Worm (Caenorhabditis elegans) whole organism, young adult: ENCODE results near the gene F29B9.1.

ENCODE experiments used
- B0019.2 ChIP-seq: fragments of 200-800 bp; sonication (Bioruptor generic); conservative IDR thresholded peaks from 2 replicates; pipeline ENCODE4 v1.3.6; 2022; ENCODE audit warnings: missing genetic modification reagents, missing genetic modification characterization, missing compliant biosample characterization
- D2030.7 ChIP-seq: fragments of 200-800 bp; sonication (Bioruptor generic); IDR thresholded peaks from 2 replicates; pipeline ENCODE4 v1.3.6; 2022; ENCODE audit warnings: missing genetic modification reagents, missing genetic modification characterization, missing compliant biosample characterization
- F22D6.2 ChIP-seq: sonication (generic microtip); optimal IDR thresholded peaks from 2 replicates; lab custom pipeline; 2016; ENCODE audit warnings: mild to moderate bottlenecking, missing genetic modification characterization, missing compliant biosample characterization
- K11D2.4 ChIP-seq: fragments of 200-800 bp; sonication (Bioruptor generic); IDR thresholded peaks from 2 replicates; pipeline ENCODE4 v1.3.6; 2022; ENCODE audit warnings: missing genetic modification reagents, missing genetic modification characterization, missing compliant biosample characterization
- T07F8.4 ChIP-seq: sonication (generic microtip); optimal IDR thresholded peaks from 2 replicates; lab custom pipeline; 2016; ENCODE audit warnings: mild to moderate bottlenecking, missing genetic modification characterization, moderate library complexity, missing compliant biosample characterization
- Y53F4B.3 ChIP-seq: fragments of 200-800 bp; sonication (Bioruptor generic); IDR thresholded peaks from 2 replicates; pipeline ENCODE4 v1.3.6; 2022; ENCODE audit warnings: missing genetic modification reagents, missing genetic modification characterization, missing compliant biosample characterization
- Y53G8AR.9 ChIP-seq: fragments of 200-800 bp; sonication (Bioruptor generic); conservative IDR thresholded peaks from 2 replicates; pipeline ENCODE4 v1.3.6; 2022; ENCODE audit warnings: missing genetic modification reagents, missing genetic modification characterization, missing compliant biosample characterization
- Y56A3A.18 ChIP-seq: fragments of 200-800 bp; sonication (Bioruptor generic); IDR thresholded peaks from 2 replicates; pipeline ENCODE4 v1.3.6; 2022; ENCODE audit warnings: missing genetic modification reagents, missing genetic modification characterization, missing compliant biosample characterization
- Y67H2A.10 ChIP-seq: fragments of 200-800 bp; sonication (Bioruptor generic); conservative IDR thresholded peaks from 2 replicates; pipeline ENCODE4 v1.3.6; 2022; ENCODE audit warnings: missing genetic modification reagents, missing genetic modification characterization, missing compliant biosample characterization
- Y79H2A.3 ChIP-seq: fragments of 200-800 bp; sonication (Bioruptor generic); conservative IDR thresholded peaks from 2 replicates; pipeline ENCODE4 v1.3.6; 2022; ENCODE audit warnings: missing genetic modification reagents, missing genetic modification characterization, missing compliant biosample characterization
- Y95B8A.8 ChIP-seq: fragments of 200-800 bp; sonication (Bioruptor generic); IDR thresholded peaks from 2 replicates; pipeline ENCODE4 v1.3.6; 2022; ENCODE audit warnings: missing genetic modification reagents, missing genetic modification characterization, missing compliant biosample characterization
- ama-1 ChIP-seq, 3 experiments: fragments of 150-350 bp in 1 of 3; sonication (generic microtip) in 2 of 3; optimal IDR thresholded peaks; 2 replicates each; lab custom pipeline; 2014 to 2018; ENCODE audit warnings: missing biosample characterization in 2 of 3, missing genetic modification characterization in 2 of 3, missing genetic modification reagents in 2 of 3
- aptf-3 ChIP-seq: fragments of 200-800 bp; sonication (Bioruptor generic); IDR thresholded peaks from 2 replicates; pipeline ENCODE4 v1.3.6; 2022; ENCODE audit warnings: missing genetic modification characterization, missing compliant biosample characterization
- atf-7 ChIP-seq: sonication (generic microtip); optimal IDR thresholded peaks from 2 replicates; lab custom pipeline; 2017; ENCODE audit warnings: mild to moderate bottlenecking, missing genetic modification characterization, missing compliant biosample characterization
- attf-6 ChIP-seq: fragments of 200-800 bp; sonication (Bioruptor generic); IDR thresholded peaks from 2 replicates; pipeline ENCODE4 v1.3.6; 2022; ENCODE audit warnings: missing genetic modification reagents, missing genetic modification characterization, missing compliant biosample characterization
- bed-1 ChIP-seq: fragments of 200-800 bp; sonication (Bioruptor generic); IDR thresholded peaks from 2 replicates; pipeline ENCODE4 v1.3.6; 2022; ENCODE audit warnings: missing genetic modification reagents, missing genetic modification characterization, missing compliant biosample characterization
- ccch-3 ChIP-seq: fragments of 200-800 bp; sonication (Bioruptor generic); optimal IDR thresholded peaks from 2 replicates; lab custom pipeline; 2018; ENCODE audit warnings: mild to moderate bottlenecking, missing genetic modification characterization, missing compliant biosample characterization
- ceh-100 ChIP-seq: fragments of 200-800 bp; sonication (Bioruptor generic); IDR thresholded peaks from 2 replicates; pipeline ENCODE4 v1.3.6; 2022; ENCODE audit warnings: missing genetic modification reagents, missing genetic modification characterization, missing compliant biosample characterization
- ceh-40 ChIP-seq: fragments of 200-800 bp; sonication (Bioruptor generic); IDR thresholded peaks from 2 replicates; pipeline ENCODE4 v1.3.6; 2022; ENCODE audit warnings: missing genetic modification characterization, missing compliant biosample characterization
- dpff-1 ChIP-seq: sonication (generic microtip); optimal IDR thresholded peaks from 2 replicates; lab custom pipeline; 2017; ENCODE audit warnings: mild to moderate bottlenecking, missing genetic modification characterization, missing compliant biosample characterization
- ekl-4 ChIP-seq: fragments of 200-800 bp; sonication (Bioruptor generic); IDR thresholded peaks from 2 replicates; pipeline ENCODE4 v1.3.6; 2022; ENCODE audit warnings: missing genetic modification reagents, missing genetic modification characterization, missing compliant biosample characterization
- fkh-3 ChIP-seq: sonication (generic microtip); optimal IDR thresholded peaks from 2 replicates; lab custom pipeline; 2016; ENCODE audit warnings: mild to moderate bottlenecking, missing genetic modification characterization, missing compliant biosample characterization
- hlh-12 ChIP-seq: sonication (generic microtip); optimal IDR thresholded peaks from 2 replicates; lab custom pipeline; 2016; ENCODE audit warnings: missing genetic modification characterization, missing compliant biosample characterization
- hlh-26 ChIP-seq: fragments of 200-800 bp; sonication (Bioruptor generic); conservative IDR thresholded peaks from 2 replicates; pipeline ENCODE4 v1.3.6; 2022; ENCODE audit warnings: missing genetic modification reagents, missing genetic modification characterization, missing compliant biosample characterization
- lag-1 ChIP-seq: fragments of 200-800 bp; sonication (Bioruptor generic); IDR thresholded peaks from 2 replicates; pipeline ENCODE4 v1.3.6; 2022; ENCODE audit warnings: missing genetic modification reagents, missing genetic modification characterization, missing compliant biosample characterization
- lin-40 ChIP-seq: sonication (generic microtip); optimal IDR thresholded peaks from 2 replicates; lab custom pipeline; 2016; ENCODE audit warnings: missing genetic modification characterization, mild to moderate bottlenecking, missing compliant biosample characterization, missing genotype, missing genetic modification reagents
- lsy-27 ChIP-seq: sonication (generic microtip); optimal IDR thresholded peaks from 2 replicates; lab custom pipeline; 2017; ENCODE audit warnings: missing genetic modification characterization, mild to moderate bottlenecking, missing compliant biosample characterization, antibody characterized with exemption, missing genotype, borderline replicate concordance; ENCODE audit not compliant: insufficient read depth
- madf-3 ChIP-seq: fragments of 200-800 bp; sonication (Bioruptor generic); IDR thresholded peaks from 2 replicates; pipeline ENCODE4 v1.3.6; 2022; ENCODE audit warnings: missing genetic modification reagents, missing genetic modification characterization, missing compliant biosample characterization
- madf-6 ChIP-seq: fragments of 200-800 bp; sonication (Bioruptor generic); IDR thresholded peaks from 2 replicates; pipeline ENCODE4 v1.3.6; 2022; ENCODE audit warnings: missing genetic modification reagents, missing genetic modification characterization, missing compliant biosample characterization
- madf-8 ChIP-seq: fragments of 200-800 bp; sonication (Bioruptor generic); conservative IDR thresholded peaks from 2 replicates; pipeline ENCODE4 v1.3.6; 2022; ENCODE audit warnings: missing genetic modification reagents, missing genetic modification characterization, missing compliant biosample characterization
- mes-4 ChIP-seq: sonication (generic microtip); optimal IDR thresholded peaks from 2 replicates; lab custom pipeline; 2016; ENCODE audit warnings: missing genotype, missing genetic modification characterization, missing compliant biosample characterization
- nfyb-1 ChIP-seq: fragments of 200-800 bp; sonication (Bioruptor generic); IDR thresholded peaks from 2 replicates; pipeline ENCODE4 v1.3.6; 2022; ENCODE audit warnings: missing genetic modification reagents, missing genetic modification characterization, missing compliant biosample characterization
- nhr-120 ChIP-seq: fragments of 200-800 bp; sonication (Bioruptor generic); IDR thresholded peaks from 2 replicates; pipeline ENCODE4 v1.3.6; 2022; ENCODE audit warnings: missing genetic modification characterization, missing compliant biosample characterization
- nhr-179 ChIP-seq: sonication (generic microtip); optimal IDR thresholded peaks from 2 replicates; lab custom pipeline; 2016; ENCODE audit warnings: mild to moderate bottlenecking, missing genetic modification characterization, missing compliant biosample characterization
- nhr-80 ChIP-seq: sonication (generic microtip); optimal IDR thresholded peaks from 2 replicates; lab custom pipeline; 2016; ENCODE audit warnings: missing genetic modification characterization, missing compliant biosample characterization
- nhr-90 ChIP-seq: sonication (generic microtip); optimal IDR thresholded peaks from 2 replicates; lab custom pipeline; 2016; ENCODE audit warnings: missing genotype, mild to moderate bottlenecking, missing genetic modification characterization, missing compliant biosample characterization
- rcor-1 ChIP-seq: fragments of 200-800 bp; sonication (Bioruptor generic); IDR thresholded peaks from 2 replicates; pipeline ENCODE4 v1.3.6; 2022; ENCODE audit warnings: missing genetic modification reagents, missing genetic modification characterization, missing compliant biosample characterization
- rec-8 ChIP-seq, 2 experiments: sonication (generic microtip); optimal IDR thresholded peaks; 2 replicates each; lab custom pipeline; 2016; ENCODE audit warnings: mild to moderate bottlenecking in 2 of 2, missing genetic modification characterization in 2 of 2, missing genetic modification reagents in 2 of 2, missing genotype in 2 of 2, missing biosample characterization in 1 of 2, missing compliant biosample characterization in 1 of 2, moderate library complexity in 1 of 2
- repo-1 ChIP-seq: sonication (generic microtip); optimal IDR thresholded peaks from 2 replicates; lab custom pipeline; 2017; ENCODE audit warnings: mild to moderate bottlenecking, missing genetic modification characterization, missing compliant biosample characterization
- sdz-38 ChIP-seq: sonication (generic microtip); optimal IDR thresholded peaks from 2 replicates; lab custom pipeline; 2016; ENCODE audit warnings: missing genotype, missing genetic modification characterization, missing compliant biosample characterization
- sea-2 ChIP-seq: fragments of 200-800 bp; sonication (Bioruptor generic); IDR thresholded peaks from 2 replicates; pipeline ENCODE4 v1.3.6; 2022; ENCODE audit warnings: missing genetic modification characterization, missing compliant biosample characterization
- snpc-1.1 ChIP-seq: sonication (generic microtip); optimal IDR thresholded peaks from 2 replicates; lab custom pipeline; 2017; ENCODE audit warnings: missing genetic modification characterization, mild to moderate bottlenecking, missing compliant biosample characterization, antibody characterized with exemption, moderate library complexity, missing genotype, missing genetic modification reagents; ENCODE audit not compliant: insufficient read depth
- snpc-3.4 ChIP-seq: sonication (generic microtip); optimal IDR thresholded peaks from 2 replicates; lab custom pipeline; 2017; ENCODE audit warnings: missing genetic modification characterization, mild to moderate bottlenecking, missing compliant biosample characterization, antibody characterized with exemption, moderate library complexity, missing genotype, missing genetic modification reagents
- somi-1 ChIP-seq: fragments of 200-800 bp; sonication (Bioruptor generic); optimal IDR thresholded peaks from 2 replicates; lab custom pipeline; 2018; ENCODE audit warnings: mild to moderate bottlenecking, missing genetic modification characterization, missing compliant biosample characterization
- tbx-9 ChIP-seq: sonication (generic microtip); optimal IDR thresholded peaks from 2 replicates; lab custom pipeline; 2016; ENCODE audit warnings: borderline replicate concordance, missing genetic modification characterization, inconsistent platforms, missing compliant biosample characterization
- unc-130 ChIP-seq: sonication (generic microtip); optimal IDR thresholded peaks from 2 replicates; lab custom pipeline; 2016; ENCODE audit warnings: missing genetic modification reagents, missing genetic modification characterization, missing compliant biosample characterization
- xnd-1 ChIP-seq: sonication (generic microtip); optimal IDR thresholded peaks from 2 replicates; lab custom pipeline; 2016; ENCODE audit warnings: missing genotype, missing genetic modification reagents, missing genetic modification characterization, missing compliant biosample characterization
- ztf-3 ChIP-seq: fragments of 200-800 bp; sonication (Bioruptor generic); optimal IDR thresholded peaks from 2 replicates; lab custom pipeline; 2018; ENCODE audit warnings: mild to moderate bottlenecking, missing genetic modification characterization, missing compliant biosample characterization
- ztf-6 ChIP-seq: fragments of 200-800 bp; sonication (Bioruptor generic); IDR thresholded peaks from 2 replicates; pipeline ENCODE4 v1.3.6; 2022; ENCODE audit warnings: missing genetic modification reagents, missing genetic modification characterization, missing compliant biosample characterization

The F29B9.1 gene

DNA sequence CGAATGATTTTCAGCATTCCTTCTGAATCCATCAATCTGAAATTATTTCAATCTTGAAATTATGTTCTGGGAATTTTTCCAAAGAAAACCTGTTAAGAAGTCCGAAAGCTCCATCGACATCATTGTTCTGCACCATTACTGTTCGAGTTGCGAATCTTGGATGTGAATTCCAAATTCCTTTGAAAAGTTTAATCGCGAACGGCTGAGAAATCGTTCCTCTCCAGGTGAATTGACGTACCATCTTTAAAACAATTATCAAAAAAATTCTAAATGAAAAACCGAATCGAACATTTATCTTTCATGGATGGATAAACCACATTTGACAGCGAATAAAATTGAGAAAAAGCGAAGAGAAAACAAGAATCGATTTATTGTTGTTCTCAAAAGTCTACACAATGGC is 5.9 kb upstream of the F29B9.1 start, which contains the start of gene mrps-21:
mrps-21 (minus strand) TSS at position 241 of the 400 bp plus-strand sequence.
- TF ChIP-seq hlh-12 (tag; lab: Kevin White, UChicago): no peak
- TF ChIP-seq aptf-3: no peak
- TF ChIP-seq rcor-1 (GFP tag; lab: Robert Waterston, UW): no peak
- no peak for TF ChIP-seq mes-4 (tag; lab: Kevin White, UChicago)
- TF ChIP-seq nhr-80: no peak
- no peak for TF ChIP-seq sea-2 (GFP tag; lab: Robert Waterston, UW)
- TF ChIP-seq rec-8 (tag; optimal IDR thresholded peaks at IDR 0.05; lab: Kevin White, UChicago): no peak
- no peak for TF ChIP-seq T07F8.4 (tag; lab: Kevin White, UChicago)
- no peak for TF ChIP-seq snpc-1.1 (tag; lab: Kevin White, UChicago)
- TF ChIP-seq fkh-3 (tag; lab: Kevin White, UChicago): no peak
- no peak for TF ChIP-seq ekl-4 (GFP tag; lab: Robert Waterston, UW)
- TF ChIP-seq xnd-1 (tag; lab: Kevin White, UChicago): no peak
- TF ChIP-seq lsy-27 (tag; lab: Kevin White, UChicago): no peak
- 0 out of 2 replicates have a peak, but pooled peaks have one; percentile 35 for TF ChIP-seq Y53G8AR.9 (GFP tag; lab: Robert Waterston, UW)
- no peak for TF ChIP-seq unc-130 (GFP tag; lab: Kevin White, UChicago)
- TF ChIP-seq sdz-38 (tag; lab: Kevin White, UChicago): no peak
- TF ChIP-seq madf-8 (GFP tag; lab: Robert Waterston, UW): no peak
- TF ChIP-seq Y79H2A.3: no peak
- TF ChIP-seq somi-1 (GFP tag; lab: Kevin White, UChicago): no peak
- TF ChIP-seq Y67H2A.10 (GFP tag; lab: Robert Waterston, UW): no peak
- no peak for TF ChIP-seq atf-7
- no peak for TF ChIP-seq madf-3 (GFP tag; lab: Robert Waterston, UW)
- no peak for TF ChIP-seq ztf-3 (GFP tag; lab: Kevin White, UChicago)
- no peak for TF ChIP-seq nhr-120
- no peak for TF ChIP-seq lag-1 (GFP tag; lab: Robert Waterston, UW)
- no peak for TF ChIP-seq nhr-90
- TF ChIP-seq madf-6 (GFP tag; lab: Robert Waterston, UW): peak; percentile 41; the same call in 1 of the 2 replicates
- no peak for TF ChIP-seq F22D6.2 (tag; lab: Kevin White, UChicago)
- no peak for TF ChIP-seq Y56A3A.18 (GFP tag; lab: Robert Waterston, UW)
- no peak for TF ChIP-seq bed-1 (GFP tag; lab: Robert Waterston, UW)
- TF ChIP-seq ceh-40 (GFP tag; lab: Robert Waterston, UW): no peak
- TF ChIP-seq dpff-1: no peak
- no peak for TF ChIP-seq ccch-3 (GFP tag; lab: Kevin White, UChicago)
- no peak for TF ChIP-seq hlh-26 (GFP tag; lab: Robert Waterston, UW)
- TF ChIP-seq nhr-179: no peak
- TF ChIP-seq repo-1 (tag; lab: Kevin White, UChicago): no peak
- no peak for TF ChIP-seq attf-6 (GFP tag; lab: Robert Waterston, UW)
- TF ChIP-seq tbx-9: no peak
- peak; percentile 16 for TF ChIP-seq ama-1 (optimal IDR thresholded peaks at IDR 0.05; lab: Kevin White, UChicago)
- TF ChIP-seq ama-1 (GFP tag; optimal IDR thresholded peaks at IDR 0.05; lab: Kevin White, UChicago): no peak
- no peak for TF ChIP-seq D2030.7
- no peak for TF ChIP-seq Y53F4B.3 (GFP tag; lab: Robert Waterston, UW)
- peak; percentile 60 for TF ChIP-seq ceh-100 (GFP tag; lab: Robert Waterston, UW)
- TF ChIP-seq nfyb-1 (GFP tag; lab: Robert Waterston, UW): 0 out of 2 replicates have a peak, but pooled peaks have one; percentile 31
- no peak for TF ChIP-seq K11D2.4 (GFP tag; lab: Robert Waterston, UW)
- TF ChIP-seq lin-40 (tag; lab: Kevin White, UChicago): no peak
- peak; percentile 16 for TF ChIP-seq snpc-3.4 (tag; lab: Kevin White, UChicago)
- no peak for TF ChIP-seq ztf-6 (GFP tag; lab: Robert Waterston, UW)
- no peak for TF ChIP-seq B0019.2 (GFP tag; lab: Robert Waterston, UW)
- no peak for TF ChIP-seq Y95B8A.8
